Worm (Caenorhabditis elegans): ENCODE measurements around the gene W07G4.5.

W07G4.5 gene

DNA sequence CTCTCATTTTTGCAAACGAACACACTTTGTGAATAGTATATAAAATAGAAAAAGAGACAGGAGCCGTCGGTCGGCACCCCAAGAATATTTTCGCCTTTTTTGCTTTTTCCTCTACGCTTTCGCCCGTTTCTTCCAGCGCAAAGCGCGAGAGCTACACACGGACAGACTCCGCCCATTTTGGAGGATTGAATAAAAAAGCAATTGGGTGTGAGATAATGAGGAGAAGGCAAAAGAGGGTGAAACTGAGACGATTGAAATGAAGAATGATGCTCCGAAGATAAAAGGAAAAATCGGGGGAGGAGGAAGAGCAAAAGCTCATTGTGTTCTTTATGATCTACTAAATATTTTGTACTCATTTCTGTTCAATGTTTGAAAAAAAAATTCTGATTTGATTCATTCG is 23.3 kb downstream of the W07G4.5 start, which contains the start of gene C34B4.3:
Gene C34B4.3 (minus strand): TSS at position 101 of the 400 bp plus-strand sequence.
- TF ChIP-seq rpc-1 (optimal IDR thresholded peaks at IDR 0.05): no peak
- TF ChIP-seq rpc-1 (tag; optimal IDR thresholded peaks at IDR 0.05): no peak
- TF ChIP-seq B0261.1 (tag; optimal IDR thresholded peaks at IDR 0.05): no peak
- no peak for TF ChIP-seq mes-4 (tag; optimal IDR thresholded peaks at IDR 0.05)

DNA sequence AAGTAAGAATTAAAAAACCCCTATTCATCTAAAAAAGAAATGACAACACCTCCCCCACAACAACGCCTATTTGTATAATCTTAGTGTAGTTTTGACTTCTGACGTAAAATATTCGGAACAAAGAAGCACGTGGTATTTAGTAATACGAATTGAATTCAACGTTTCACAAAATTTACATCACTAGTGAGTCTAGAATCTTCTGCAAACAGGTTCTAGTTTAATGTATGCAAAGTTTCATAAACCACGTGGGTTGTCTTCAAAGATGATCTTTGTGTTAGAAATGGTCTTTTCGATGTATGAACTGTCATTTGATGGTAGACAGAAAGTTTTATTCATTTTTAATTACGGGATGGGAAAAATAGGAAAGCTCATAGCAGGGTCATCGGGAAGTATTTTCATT is 25.4 kb downstream of the W07G4.5 start:
- TF ChIP-seq snpc-1.3 (tag; optimal IDR thresholded peaks at IDR 0.05; ENCODE audit: insufficient read depth) (no peak), lin-54 (GFP tag; optimal IDR thresholded peaks at IDR 0.05) (no peak), nhr-27 (tag; optimal IDR thresholded peaks at IDR 0.05) (no peak)

DNA sequence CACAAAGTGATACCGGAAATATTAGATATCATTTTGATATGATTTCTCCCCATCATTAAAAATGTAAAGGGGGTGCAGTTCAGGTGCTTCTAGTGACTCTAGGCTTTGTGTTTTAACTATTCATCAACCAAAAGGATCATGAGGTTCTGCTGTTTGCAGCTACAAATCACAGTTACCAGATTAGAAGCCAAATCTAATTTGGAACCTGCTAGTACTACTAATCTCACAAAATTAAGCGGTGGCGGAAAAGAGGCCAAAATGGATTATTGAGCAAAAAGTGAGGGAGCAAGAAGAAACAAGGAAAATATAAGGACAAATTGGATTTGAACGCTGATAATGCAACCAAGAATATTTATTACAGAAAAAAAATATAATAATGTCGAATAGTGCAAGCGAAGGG is 26.4 kb downstream of the W07G4.5 start:
- TF ChIP-seq aptf-3 (GFP tag; IDR thresholded peaks at IDR 0.05) (no peak), him-1 (tag; optimal IDR thresholded peaks at IDR 0.05) (no peak), D2030.7 (GFP tag; IDR thresholded peaks at IDR 0.05) (no peak), nhr-179 (tag; optimal IDR thresholded peaks at IDR 0.05) (no peak), lin-35 (GFP tag; optimal IDR thresholded peaks at IDR 0.05) (no peak), efl-1 (GFP tag; optimal IDR thresholded peaks at IDR 0.05) (no peak), ccch-3 (GFP tag; optimal IDR thresholded peaks at IDR 0.05) (no peak), mcd-1 (GFP tag; IDR thresholded peaks at IDR 0.05) (no peak), nfyb-1 (GFP tag; IDR thresholded peaks at IDR 0.05) (no peak), ztf-26 (tag; optimal IDR thresholded peaks at IDR 0.05) (no peak), nhr-27 (tag; optimal IDR thresholded peaks at IDR 0.05) (no peak), B0019.2 (GFP tag; conservative IDR thresholded peaks at IDR 0.05) (no peak), nhr-90 (tag; optimal IDR thresholded peaks at IDR 0.05) (no peak)

DNA sequence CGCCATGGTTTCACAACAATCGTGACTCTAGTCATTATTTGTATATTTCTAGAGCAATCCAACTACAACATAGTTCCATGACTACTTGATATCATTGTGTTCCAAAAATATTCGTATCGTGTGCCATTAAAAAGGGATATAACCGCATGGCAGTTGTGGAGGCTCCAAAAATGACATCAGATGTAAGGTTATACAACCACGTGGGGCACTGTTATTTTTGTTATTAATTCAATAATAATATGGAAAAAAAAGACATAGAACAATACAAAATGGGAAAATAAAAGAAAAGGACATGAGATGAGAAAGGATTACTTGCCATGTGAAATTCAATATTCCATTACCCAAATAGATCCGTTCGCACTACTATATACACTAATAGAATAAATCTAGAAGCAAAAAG is 27.7 kb downstream of the W07G4.5 start:
- TF ChIP-seq F37B4.10 (GFP tag; IDR thresholded peaks at IDR 0.05) (no peak), snpc-3.4 (tag; optimal IDR thresholded peaks at IDR 0.05) (no peak), lin-40 (tag; optimal IDR thresholded peaks at IDR 0.05) (no peak), rpc-1 (optimal IDR thresholded peaks at IDR 0.05) (no peak), rpc-1 (tag; optimal IDR thresholded peaks at IDR 0.05) (no peak), B0035.1 (tag; optimal IDR thresholded peaks at IDR 0.05) (no peak), egl-18 (GFP tag; IDR thresholded peaks at IDR 0.05) (no peak)

DNA sequence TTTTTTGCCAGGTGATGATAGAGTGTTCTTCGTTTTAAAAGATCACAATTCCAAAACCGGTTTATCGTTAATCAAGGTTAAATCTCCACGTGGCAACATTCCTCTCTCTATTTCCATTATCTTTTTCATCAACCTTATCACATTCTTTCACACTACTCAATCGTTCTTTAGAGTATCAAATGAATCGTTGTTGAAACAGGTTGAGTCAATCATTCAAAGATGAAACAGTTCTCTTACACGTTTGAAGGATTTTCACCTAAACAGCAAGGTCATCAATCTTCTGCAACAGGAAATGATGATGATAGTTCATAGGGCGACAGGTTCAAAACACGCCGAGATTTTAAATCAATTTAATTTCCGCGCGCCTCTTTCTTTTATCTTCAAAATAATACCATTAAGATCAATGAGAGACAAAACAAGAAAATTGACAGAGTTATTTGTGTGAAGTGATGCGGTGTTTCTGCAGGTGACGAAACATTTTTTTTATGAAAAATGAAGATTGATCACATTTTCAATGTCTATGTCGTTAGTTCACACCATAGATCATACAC is 33.5 kb downstream of the W07G4.5 start:
- TF ChIP-seq lin-40 (tag; optimal IDR thresholded peaks at IDR 0.05) (peak; percentile 91), ekl-4 (GFP tag; IDR thresholded peaks at IDR 0.05) (no peak), zim-3 (tag; optimal IDR thresholded peaks at IDR 0.05) (no peak), nhr-80 (tag; optimal IDR thresholded peaks at IDR 0.05) (peak; percentile 62), lsy-27 (tag; optimal IDR thresholded peaks at IDR 0.05; ENCODE audit: borderline replicate concordance, insufficient read depth) (no peak), hlh-12 (tag; optimal IDR thresholded peaks at IDR 0.05) (no peak), C06A6.2 (GFP tag; conservative IDR thresholded peaks at IDR 0.05) (0 out of 2 replicates have a peak, but pooled peaks have one; percentile 12), somi-1 (GFP tag; optimal IDR thresholded peaks at IDR 0.05) (peak; percentile 93), die-1 (tag; optimal IDR thresholded peaks at IDR 0.05) (peak; percentile 45), madf-6 (GFP tag; IDR thresholded peaks at IDR 0.05) (no peak), fkh-3 (tag; optimal IDR thresholded peaks at IDR 0.05) (no peak), nhr-27 (tag; optimal IDR thresholded peaks at IDR 0.05) (no peak), ets-4 (GFP tag; optimal IDR thresholded peaks at IDR 0.05) (no peak), dox-1 (GFP tag; IDR thresholded peaks at IDR 0.05) (no peak), F22D6.2 (tag; optimal IDR thresholded peaks at IDR 0.05) (peak; percentile 68), B0035.1 (tag; optimal IDR thresholded peaks at IDR 0.05) (no peak), let-526 (GFP tag; IDR thresholded peaks at IDR 0.05) (no peak), cebp-1 (GFP tag; IDR thresholded peaks at IDR 0.05) (no peak), cebp-1 (tag; optimal IDR thresholded peaks at IDR 0.05) (peak; percentile 6), lag-1 (GFP tag; IDR thresholded peaks at IDR 0.05) (no peak), egl-44 (GFP tag; IDR thresholded peaks at IDR 0.05) (0 out of 2 replicates have a peak, but pooled peaks have one; percentile 52), nfya-2 (GFP tag; IDR thresholded peaks at IDR 0.05) (no peak)
